Worm (Caenorhabditis elegans) whole organism, young adult: Measurements from ENCODE around the gene F32D8.12.

Experiments
- C06A6.2 ChIP-seq: fragments of 200-800 bp; sonication (Bioruptor generic); conservative IDR thresholded peaks from 2 replicates; pipeline ENCODE4 v1.3.6; 2022; ENCODE audit warnings: missing genetic modification characterization, missing compliant biosample characterization
- F10E7.11 ChIP-seq: sonication (generic microtip); optimal IDR thresholded peaks from 2 replicates; lab custom pipeline; 2017; ENCODE audit warnings: mild to moderate bottlenecking, missing genetic modification characterization, moderate library complexity, missing compliant biosample characterization
- F23B12.7 ChIP-seq: sonication (generic microtip); optimal IDR thresholded peaks from 2 replicates; lab custom pipeline; 2017; ENCODE audit warnings: missing genetic modification characterization, mild to moderate bottlenecking, missing compliant biosample characterization, antibody characterized with exemption, moderate library complexity; ENCODE audit not compliant: insufficient read depth
- F33H1.4 ChIP-seq: fragments of 200-800 bp; sonication (Bioruptor generic); IDR thresholded peaks from 2 replicates; pipeline ENCODE4 v1.3.6; 2022; ENCODE audit warnings: missing genetic modification reagents, missing genetic modification characterization, missing compliant biosample characterization
- F37B4.10 ChIP-seq: fragments of 200-800 bp; sonication (Bioruptor generic); IDR thresholded peaks from 2 replicates; pipeline ENCODE4 v1.3.6; 2022; ENCODE audit warnings: missing genetic modification characterization, missing compliant biosample characterization
- F52B5.7 ChIP-seq: sonication (generic microtip); optimal IDR thresholded peaks from 2 replicates; lab custom pipeline; 2016; ENCODE audit warnings: mild to moderate bottlenecking, missing genetic modification characterization, missing compliant biosample characterization
- F55B11.4 ChIP-seq: sonication (generic microtip); optimal IDR thresholded peaks from 2 replicates; lab custom pipeline; 2016; ENCODE audit warnings: missing compliant biosample characterization, missing genetic modification characterization, borderline replicate concordance; ENCODE audit not compliant: insufficient read depth
- K11D2.4 ChIP-seq: fragments of 200-800 bp; sonication (Bioruptor generic); IDR thresholded peaks from 2 replicates; pipeline ENCODE4 v1.3.6; 2022; ENCODE audit warnings: missing genetic modification reagents, missing genetic modification characterization, missing compliant biosample characterization
- K12H6.12 ChIP-seq: fragments of 200-800 bp; sonication (Bioruptor generic); optimal IDR thresholded peaks from 2 replicates; lab custom pipeline; 2018; ENCODE audit warnings: mild to moderate bottlenecking, missing genetic modification characterization, missing compliant biosample characterization
- Y53G8AR.9 ChIP-seq: fragments of 200-800 bp; sonication (Bioruptor generic); conservative IDR thresholded peaks from 2 replicates; pipeline ENCODE4 v1.3.6; 2022; ENCODE audit warnings: missing genetic modification reagents, missing genetic modification characterization, missing compliant biosample characterization
- Y79H2A.3 ChIP-seq: fragments of 200-800 bp; sonication (Bioruptor generic); conservative IDR thresholded peaks from 2 replicates; pipeline ENCODE4 v1.3.6; 2022; ENCODE audit warnings: missing genetic modification reagents, missing genetic modification characterization, missing compliant biosample characterization
- Y95B8A.8 ChIP-seq: fragments of 200-800 bp; sonication (Bioruptor generic); IDR thresholded peaks from 2 replicates; pipeline ENCODE4 v1.3.6; 2022; ENCODE audit warnings: missing genetic modification reagents, missing genetic modification characterization, missing compliant biosample characterization
- ama-1 ChIP-seq, 3 experiments: fragments of 150-350 bp in 1 of 3; sonication (generic microtip) in 2 of 3; optimal IDR thresholded peaks; 2 replicates each; lab custom pipeline; 2014 to 2018; ENCODE audit warnings: missing biosample characterization in 2 of 3, missing genetic modification characterization in 2 of 3, missing genetic modification reagents in 2 of 3
- aptf-3 ChIP-seq: fragments of 200-800 bp; sonication (Bioruptor generic); IDR thresholded peaks from 2 replicates; pipeline ENCODE4 v1.3.6; 2022; ENCODE audit warnings: missing genetic modification characterization, missing compliant biosample characterization
- atf-7 ChIP-seq: sonication (generic microtip); optimal IDR thresholded peaks from 2 replicates; lab custom pipeline; 2017; ENCODE audit warnings: mild to moderate bottlenecking, missing genetic modification characterization, missing compliant biosample characterization
- attf-5 ChIP-seq: fragments of 200-800 bp; sonication (Bioruptor generic); optimal IDR thresholded peaks from 2 replicates; lab custom pipeline; 2018; ENCODE audit warnings: mild to moderate bottlenecking, missing genetic modification characterization, missing compliant biosample characterization
- bed-1 ChIP-seq: fragments of 200-800 bp; sonication (Bioruptor generic); IDR thresholded peaks from 2 replicates; pipeline ENCODE4 v1.3.6; 2022; ENCODE audit warnings: missing genetic modification reagents, missing genetic modification characterization, missing compliant biosample characterization
- bed-2 ChIP-seq: fragments of 200-800 bp; sonication (Bioruptor generic); IDR thresholded peaks from 2 replicates; pipeline ENCODE4 v1.3.6; 2022; ENCODE audit warnings: missing genetic modification reagents, missing genetic modification characterization, missing compliant biosample characterization
- ceh-27 ChIP-seq: fragments of 200-800 bp; sonication (Bioruptor generic); optimal IDR thresholded peaks from 2 replicates; lab custom pipeline; 2018; ENCODE audit warnings: mild to moderate bottlenecking, missing genetic modification characterization, moderate library complexity, missing compliant biosample characterization
- ceh-58 ChIP-seq: fragments of 200-800 bp; sonication (Bioruptor generic); IDR thresholded peaks from 2 replicates; pipeline ENCODE4 v1.3.6; 2022; ENCODE audit warnings: missing genetic modification characterization, missing compliant biosample characterization
- ceh-91 ChIP-seq: fragments of 200-800 bp; sonication (Bioruptor generic); IDR thresholded peaks from 2 replicates; pipeline ENCODE4 v1.3.6; 2022; ENCODE audit warnings: missing genetic modification reagents, missing genetic modification characterization, missing compliant biosample characterization
- egl-44 ChIP-seq: fragments of 200-800 bp; sonication (Bioruptor generic); IDR thresholded peaks from 2 replicates; pipeline ENCODE4 v1.3.6; 2022; ENCODE audit warnings: missing genetic modification reagents, missing genetic modification characterization, missing compliant biosample characterization
- ekl-4 ChIP-seq: fragments of 200-800 bp; sonication (Bioruptor generic); IDR thresholded peaks from 2 replicates; pipeline ENCODE4 v1.3.6; 2022; ENCODE audit warnings: missing genetic modification reagents, missing genetic modification characterization, missing compliant biosample characterization
- gei-17 ChIP-seq: fragments of 200-800 bp; sonication (Bioruptor generic); optimal IDR thresholded peaks from 2 replicates; lab custom pipeline; 2018; ENCODE audit warnings: mild to moderate bottlenecking, missing genetic modification characterization, missing compliant biosample characterization
- hlh-12 ChIP-seq: sonication (generic microtip); optimal IDR thresholded peaks from 2 replicates; lab custom pipeline; 2016; ENCODE audit warnings: missing genetic modification characterization, missing compliant biosample characterization
- hmg-1.2 ChIP-seq: fragments of 200-800 bp; sonication (Bioruptor generic); IDR thresholded peaks from 2 replicates; pipeline ENCODE4 v1.3.6; 2022; ENCODE audit warnings: missing genetic modification reagents, missing genetic modification characterization, missing compliant biosample characterization
- hsf-1 ChIP-seq: fragments of 200-800 bp; sonication (Bioruptor generic); IDR thresholded peaks from 2 replicates; pipeline ENCODE4 v1.3.6; 2022; ENCODE audit warnings: missing genetic modification reagents, missing genetic modification characterization, missing compliant biosample characterization
- let-607 ChIP-seq, 2 experiments: fragments of 200-800 bp in 1 of 2; sonication (Bioruptor generic) in 1 of 2; sonication (generic microtip) in 1 of 2; optimal IDR thresholded peaks; 2 replicates each; lab custom pipeline; 2016 to 2018; ENCODE audit warnings: mild to moderate bottlenecking in 2 of 2, missing compliant biosample characterization in 2 of 2, missing genetic modification characterization in 2 of 2, moderate library complexity in 2 of 2, missing genotype in 1 of 2
- lin-35 ChIP-seq, 3 experiments: fragments of 150-350 bp in 2 of 3; sonication (generic microtip) in 1 of 3; optimal IDR thresholded peaks; 2 replicates each; lab custom pipeline; 2014 to 2018; ENCODE audit warnings: missing biosample characterization in 3 of 3, missing genetic modification characterization in 3 of 3, missing genetic modification reagents in 3 of 3
- lin-40 ChIP-seq: sonication (generic microtip); optimal IDR thresholded peaks from 2 replicates; lab custom pipeline; 2016; ENCODE audit warnings: missing genetic modification characterization, mild to moderate bottlenecking, missing compliant biosample characterization, missing genotype, missing genetic modification reagents
- lsl-1 ChIP-seq: fragments of 200-800 bp; sonication (Bioruptor generic); optimal IDR thresholded peaks from 2 replicates; lab custom pipeline; 2018; ENCODE audit warnings: mild to moderate bottlenecking, missing genetic modification characterization, moderate library complexity, missing compliant biosample characterization
- madf-10 ChIP-seq: sonication (generic microtip); optimal IDR thresholded peaks from 2 replicates; lab custom pipeline; 2016; ENCODE audit warnings: mild to moderate bottlenecking, missing genetic modification characterization, missing compliant biosample characterization
- mcd-1 ChIP-seq: fragments of 200-800 bp; sonication (Bioruptor generic); IDR thresholded peaks from 2 replicates; pipeline ENCODE4 v1.3.6; 2022; ENCODE audit warnings: missing genetic modification reagents, missing genetic modification characterization, missing compliant biosample characterization
- mel-28 ChIP-seq: sonication (generic microtip); optimal IDR thresholded peaks from 2 replicates; lab custom pipeline; 2016; ENCODE audit warnings: borderline replicate concordance, mild to moderate bottlenecking, missing genetic modification characterization, missing compliant biosample characterization
- mxl-1 ChIP-seq: sonication (generic microtip); optimal IDR thresholded peaks from 2 replicates; lab custom pipeline; 2016; ENCODE audit warnings: missing genetic modification characterization, missing compliant biosample characterization
- nhr-120 ChIP-seq: fragments of 200-800 bp; sonication (Bioruptor generic); IDR thresholded peaks from 2 replicates; pipeline ENCODE4 v1.3.6; 2022; ENCODE audit warnings: missing genetic modification characterization, missing compliant biosample characterization
- nhr-27 ChIP-seq: fragments of 200-800 bp; sonication (Bioruptor generic); optimal IDR thresholded peaks from 2 replicates; lab custom pipeline; 2018; ENCODE audit warnings: mild to moderate bottlenecking, missing genetic modification characterization, moderate library complexity, missing compliant biosample characterization
- nhr-80 ChIP-seq: sonication (generic microtip); optimal IDR thresholded peaks from 2 replicates; lab custom pipeline; 2016; ENCODE audit warnings: missing genetic modification characterization, missing compliant biosample characterization
- nhr-90 ChIP-seq: sonication (generic microtip); optimal IDR thresholded peaks from 2 replicates; lab custom pipeline; 2016; ENCODE audit warnings: missing genotype, mild to moderate bottlenecking, missing genetic modification characterization, missing compliant biosample characterization
- pbrm-1 ChIP-seq: fragments of 200-800 bp; sonication (Bioruptor generic); IDR thresholded peaks from 2 replicates; pipeline ENCODE4 v1.3.6; 2022; ENCODE audit warnings: missing genetic modification reagents, missing genetic modification characterization, missing compliant biosample characterization
- rcor-1 ChIP-seq: fragments of 200-800 bp; sonication (Bioruptor generic); IDR thresholded peaks from 2 replicates; pipeline ENCODE4 v1.3.6; 2022; ENCODE audit warnings: missing genetic modification reagents, missing genetic modification characterization, missing compliant biosample characterization
- rpc-1 ChIP-seq, 2 experiments: fragments of 150-350 bp in 1 of 2; sonication (generic microtip) in 1 of 2; optimal IDR thresholded peaks; 2 replicates each; lab custom pipeline; 2014 to 2018; ENCODE audit warnings: missing biosample characterization in 1 of 2, missing genetic modification characterization in 1 of 2, missing genetic modification reagents in 1 of 2, missing genotype in 1 of 2
- snpc-1.3 ChIP-seq: sonication (generic microtip); optimal IDR thresholded peaks from 2 replicates; lab custom pipeline; 2017; ENCODE audit warnings: missing genetic modification characterization, mild to moderate bottlenecking, missing compliant biosample characterization, antibody characterized with exemption, moderate library complexity, missing genotype, missing genetic modification reagents; ENCODE audit not compliant: insufficient read depth
- snpc-3.4 ChIP-seq: sonication (generic microtip); optimal IDR thresholded peaks from 2 replicates; lab custom pipeline; 2017; ENCODE audit warnings: missing genetic modification characterization, mild to moderate bottlenecking, missing compliant biosample characterization, antibody characterized with exemption, moderate library complexity, missing genotype, missing genetic modification reagents
- tlf-1 ChIP-seq: fragments of 200-800 bp; sonication (Bioruptor generic); optimal IDR thresholded peaks from 2 replicates; lab custom pipeline; 2018; ENCODE audit warnings: mild to moderate bottlenecking, missing genetic modification characterization, missing compliant biosample characterization
- unc-62 ChIP-seq: fragments of 150-350 bp; optimal IDR thresholded peaks from 2 replicates; lab custom pipeline; 2014; ENCODE audit warnings: missing biosample characterization, missing genetic modification reagents, missing genetic modification characterization
- zfh-2 ChIP-seq: fragments of 200-800 bp; sonication (Bioruptor generic); conservative IDR thresholded peaks from 2 replicates; pipeline ENCODE4 v1.3.6; 2022; ENCODE audit warnings: missing genetic modification reagents, missing genetic modification characterization, missing compliant biosample characterization
- ztf-3 ChIP-seq: fragments of 200-800 bp; sonication (Bioruptor generic); optimal IDR thresholded peaks from 2 replicates; lab custom pipeline; 2018; ENCODE audit warnings: mild to moderate bottlenecking, missing genetic modification characterization, missing compliant biosample characterization

Gene F32D8.12

ce11 chrV:10940571-10940991 lies 49.8 kb upstream of the F32D8.12 start:
- TF ChIP-seq bed-2 (GFP tag; lab: Robert Waterston, UW) (no peak), F52B5.7 (tag; lab: Kevin White, UChicago) (no peak), mxl-1 (tag; lab: Kevin White, UChicago) (no peak), F55B11.4 (tag; lab: Kevin White, UChicago) (no peak), Y79H2A.3 (no peak), F10E7.11 (tag; lab: Kevin White, UChicago) (no peak), lsl-1 (GFP tag; lab: Kevin White, UChicago) (no peak), snpc-1.3 (tag; lab: Kevin White, UChicago) (no peak), rcor-1 (GFP tag; lab: Robert Waterston, UW) (no peak), rpc-1 (optimal IDR thresholded peaks at IDR 0.05; lab: Kevin White, UChicago) (no peak), rpc-1 (tag; optimal IDR thresholded peaks at IDR 0.05; lab: Kevin White, UChicago) (no peak), ztf-3 (GFP tag; lab: Kevin White, UChicago) (no peak), Y95B8A.8 (no peak), nhr-80 (tag; lab: Kevin White, UChicago) (peak; percentile 96), F23B12.7 (peak; percentile 19), hmg-1.2 (GFP tag; lab: Robert Waterston, UW) (peak; percentile 79), ekl-4 (GFP tag; lab: Robert Waterston, UW) (no peak), madf-10 (peak; percentile 62), nhr-120 (GFP tag; lab: Robert Waterston, UW) (no peak), zfh-2 (GFP tag; lab: Robert Waterston, UW) (no peak), mcd-1 (peak; percentile 8; the same call in 1 of the 2 replicates), hlh-12 (tag; lab: Kevin White, UChicago) (no peak), K11D2.4 (GFP tag; lab: Robert Waterston, UW) (no peak), ceh-58 (no peak), F37B4.10 (GFP tag; lab: Robert Waterston, UW) (no peak), egl-44 (peak; percentile 71), Y53G8AR.9 (no peak), hsf-1 (GFP tag; lab: Robert Waterston, UW) (no peak), bed-1 (GFP tag; lab: Robert Waterston, UW) (no peak), pbrm-1 (peak; percentile 31; the same call in 1 of the 2 replicates), snpc-3.4 (tag; lab: Kevin White, UChicago) (no peak), aptf-3 (GFP tag; lab: Robert Waterston, UW) (no peak), attf-5 (GFP tag; lab: Kevin White, UChicago) (peak; percentile 73), atf-7 (tag; lab: Kevin White, UChicago) (peak; percentile 94), let-607 (tag; optimal IDR thresholded peaks at IDR 0.05; lab: Kevin White, UChicago) (peak in 1 of 2 experiments; percentile 53), unc-62 (GFP tag; lab: Kevin White, UChicago) (peak; percentile 9), tlf-1 (GFP tag; lab: Kevin White, UChicago) (peak; percentile 42), ceh-27 (peak; percentile 52), ama-1 (optimal IDR thresholded peaks at IDR 0.05; lab: Kevin White, UChicago) (peak; percentile 41), ama-1 (GFP tag; optimal IDR thresholded peaks at IDR 0.05; lab: Kevin White, UChicago) (no peak), lin-40 (peak; percentile 55), nhr-90 (tag; lab: Kevin White, UChicago) (peak; percentile 57), ceh-91 (no peak), mel-28 (tag; lab: Kevin White, UChicago) (no peak), F33H1.4 (GFP tag; lab: Robert Waterston, UW) (no peak), gei-17 (GFP tag; lab: Kevin White, UChicago) (peak; percentile 29), nhr-27 (no peak), C06A6.2 (GFP tag; lab: Robert Waterston, UW) (no peak), lin-35 (GFP tag; optimal IDR thresholded peaks at IDR 0.05; lab: Kevin White, UChicago) (no peak), K12H6.12 (tag; lab: Kevin White, UChicago) (peak; percentile 42)
